Fruit fly (Drosophila melanogaster): ENCODE results near the gene bwa.

The bwa gene

dm6 chr2L:20026351-20026849, 39.8 kb upstream of the bwa start:
- TF ChIP-seq sv (GFP tag; optimal IDR thresholded peaks at IDR 0.05), result no peak
- no peak for TF ChIP-seq brk (GFP tag; optimal IDR thresholded peaks at IDR 0.05)
- no peak for TF ChIP-seq foxo (GFP tag; optimal IDR thresholded peaks at IDR 0.05)
- TF ChIP-seq h (GFP tag; optimal IDR thresholded peaks at IDR 0.05), result no peak
- no peak for TF ChIP-seq jim (GFP tag; optimal IDR thresholded peaks at IDR 0.05)
- no peak for TF ChIP-seq br (GFP tag; optimal IDR thresholded peaks at IDR 0.05)
- TF ChIP-seq Vsx2 (GFP tag; optimal IDR thresholded peaks at IDR 0.05; ENCODE audit: partially characterized antibody), result no peak

dm6 chr2L:20027382-20027919, 38.7 kb upstream of the bwa start, which contains the start of gene sNPF:
Gene sNPF, plus strand, starts transcription at chr2L:20027915.
- TF ChIP-seq woc (GFP tag; optimal IDR thresholded peaks at IDR 0.05) (peak; percentile 71), HLH106 (tag; optimal IDR thresholded peaks at IDR 0.05) (peak; percentile 47), h (GFP tag; optimal IDR thresholded peaks at IDR 0.05) (peak; percentile 73), fru (GFP tag; optimal IDR thresholded peaks at IDR 0.05) (peak; percentile 73), foxo (GFP tag; optimal IDR thresholded peaks at IDR 0.05) (peak in 1 of 2 experiments; percentile 59), Vsx2 (GFP tag; optimal IDR thresholded peaks at IDR 0.05; ENCODE audit: partially characterized antibody) (no peak), ey (GFP tag; optimal IDR thresholded peaks at IDR 0.05) (peak; percentile 68), br (GFP tag; optimal IDR thresholded peaks at IDR 0.05) (peak; percentile 53), OdsH (GFP tag; optimal IDR thresholded peaks at IDR 0.05) (peak; percentile 49), rgr (GFP tag; optimal IDR thresholded peaks at IDR 0.05) (peak; percentile 56), Dfd (GFP tag; optimal IDR thresholded peaks at IDR 0.05) (no peak), sv (GFP tag; optimal IDR thresholded peaks at IDR 0.05) (peak; percentile 45), psq (GFP tag; optimal IDR thresholded peaks at IDR 0.05) (no peak)

dm6 chr2L:20051172-20051893, 14.9 kb upstream of the bwa start:
- TF ChIP-seq foxo (GFP tag; optimal IDR thresholded peaks at IDR 0.05) (no peak), h (GFP tag; optimal IDR thresholded peaks at IDR 0.05) (no peak), ey (GFP tag; optimal IDR thresholded peaks at IDR 0.05) (no peak), CrebA (GFP tag; optimal IDR thresholded peaks at IDR 0.05; ENCODE audit: borderline replicate concordance) (no peak), GATAd (GFP tag; optimal IDR thresholded peaks at IDR 0.05) (no peak), fru (GFP tag; optimal IDR thresholded peaks at IDR 0.05) (no peak), Sp1 (GFP tag; optimal IDR thresholded peaks at IDR 0.05) (no peak), OdsH (GFP tag; optimal IDR thresholded peaks at IDR 0.05) (no peak), tai (GFP tag; optimal IDR thresholded peaks at IDR 0.05) (no peak), HLH106 (tag; optimal IDR thresholded peaks at IDR 0.05) (no peak), Myc (optimal IDR thresholded peaks at IDR 0.05) (no peak), Hr78 (GFP tag; optimal IDR thresholded peaks at IDR 0.05) (no peak), dsf (GFP tag; optimal IDR thresholded peaks at IDR 0.05; ENCODE audit: borderline replicate concordance) (no peak), sage (GFP tag; optimal IDR thresholded peaks at IDR 0.05) (no peak), sv (GFP tag; optimal IDR thresholded peaks at IDR 0.05) (no peak), woc (GFP tag; optimal IDR thresholded peaks at IDR 0.05) (no peak), rgr (GFP tag; optimal IDR thresholded peaks at IDR 0.05) (no peak), Jra (GFP tag; optimal IDR thresholded peaks at IDR 0.05) (no peak), dmrt93B (GFP tag; optimal IDR thresholded peaks at IDR 0.05) (no peak), dl (GFP tag; optimal IDR thresholded peaks at IDR 0.05; ENCODE audit: insufficient read depth in 1 of 2, partially characterized antibody in 2 of 2) (no peak)

dm6 chr2L:20057391-20057790, 8.8 kb upstream of the bwa start:
- TF ChIP-seq Dfd (GFP tag; optimal IDR thresholded peaks at IDR 0.05), result peak; percentile 94
- TF ChIP-seq HLH106 (tag; optimal IDR thresholded peaks at IDR 0.05), result no peak
- no peak for TF ChIP-seq jim (GFP tag; optimal IDR thresholded peaks at IDR 0.05)
- TF ChIP-seq Dif (GFP tag; optimal IDR thresholded peaks at IDR 0.05; ENCODE audit: partially characterized antibody), result no peak

- peak; percentile 94 for TF ChIP-seq Myc (optimal IDR thresholded peaks at IDR 0.05)
- TF ChIP-seq Rel (GFP tag; optimal IDR thresholded peaks at IDR 0.05), result no peak
- peak; percentile 31 for TF ChIP-seq Rel (tag; optimal IDR thresholded peaks at IDR 0.05)
- TF ChIP-seq psq (GFP tag; optimal IDR thresholded peaks at IDR 0.05), result peak; percentile 48
- peak; percentile 73 for TF ChIP-seq woc (GFP tag; optimal IDR thresholded peaks at IDR 0.05)
- peak; percentile 52 for TF ChIP-seq h (GFP tag; optimal IDR thresholded peaks at IDR 0.05)
- TF ChIP-seq foxo (GFP tag; optimal IDR thresholded peaks at IDR 0.05), result peak in 1 of 2 experiments; percentile 70
- TF ChIP-seq lola (GFP tag; optimal IDR thresholded peaks at IDR 0.05), result no peak
- TF ChIP-seq fru (GFP tag; optimal IDR thresholded peaks at IDR 0.05), result peak; percentile 62
- peak; percentile 44 for TF ChIP-seq CG9705 (GFP tag; optimal IDR thresholded peaks at IDR 0.05)
- no peak for TF ChIP-seq dl (GFP tag; optimal IDR thresholded peaks at IDR 0.05; ENCODE audit: insufficient read depth in 1 of 2, partially characterized antibody in 2 of 2)
- peak; percentile 44 for TF ChIP-seq rgr (GFP tag; optimal IDR thresholded peaks at IDR 0.05)
- TF ChIP-seq brk (GFP tag; optimal IDR thresholded peaks at IDR 0.05), result no peak
- TF ChIP-seq Sp1 (GFP tag; optimal IDR thresholded peaks at IDR 0.05), result peak; percentile 41
- TF ChIP-seq usp (GFP tag; optimal IDR thresholded peaks at IDR 0.05), result no peak
- TF ChIP-seq sv (GFP tag; optimal IDR thresholded peaks at IDR 0.05), result peak; percentile 65
- peak; percentile 37 for TF ChIP-seq ey (GFP tag; optimal IDR thresholded peaks at IDR 0.05)
- peak; percentile 16 for TF ChIP-seq OdsH (GFP tag; optimal IDR thresholded peaks at IDR 0.05)
- TF ChIP-seq N (GFP tag; optimal IDR thresholded peaks at IDR 0.05), result no peak
- peak; percentile 14 for TF ChIP-seq GATAd (GFP tag; optimal IDR thresholded peaks at IDR 0.05)
- no peak for TF ChIP-seq CrebA (GFP tag; optimal IDR thresholded peaks at IDR 0.05; ENCODE audit: borderline replicate concordance)
- peak; percentile 45 for TF ChIP-seq dmrt93B (GFP tag; optimal IDR thresholded peaks at IDR 0.05)
- no peak for TF ChIP-seq CG32264 (GFP tag; optimal IDR thresholded peaks at IDR 0.05)
- peak; percentile 23 for TF ChIP-seq dsf (GFP tag; optimal IDR thresholded peaks at IDR 0.05; ENCODE audit: borderline replicate concordance)
- TF ChIP-seq br (GFP tag; optimal IDR thresholded peaks at IDR 0.05), result peak; percentile 20
Measured at dm6 chr2L:20061018-20061657, 5.1 kb upstream of the bwa start, which contains the start of the genes barr and lok. Gene barr, minus strand, starts transcription at chr2L:20061370. Gene lok, plus strand, starts transcription at chr2L:20061422.
